Worm (Caenorhabditis elegans): ENCODE measurements around the gene nspc-16.

The nspc-16 gene

ce11 chrX:14523275-14523674 lies at the start of gene nspc-16:
nspc-16 (plus strand) TSS chrX:14523575.
- TF ChIP-seq let-607 (tag; optimal IDR thresholded peaks at IDR 0.05) (no peak), lin-40 (tag; optimal IDR thresholded peaks at IDR 0.05) (no peak), dpl-1 (GFP tag; optimal IDR thresholded peaks at IDR 0.05) (no peak), ztf-18 (tag; optimal IDR thresholded peaks at IDR 0.05) (no peak), dox-1 (GFP tag; IDR thresholded peaks at IDR 0.05) (no peak), him-1 (tag; optimal IDR thresholded peaks at IDR 0.05) (no peak), nhr-80 (tag; optimal IDR thresholded peaks at IDR 0.05) (no peak), F57A8.1 (GFP tag; optimal IDR thresholded peaks at IDR 0.05) (no peak), nhr-27 (tag; optimal IDR thresholded peaks at IDR 0.05) (no peak), T26A5.8 (tag; optimal IDR thresholded peaks at IDR 0.05) (no peak), lir-1 (GFP tag; conservative IDR thresholded peaks at IDR 0.05) (no peak), egl-44 (GFP tag; IDR thresholded peaks at IDR 0.05) (no peak), hsf-1 (GFP tag; IDR thresholded peaks at IDR 0.05) (no peak), bed-1 (GFP tag; IDR thresholded peaks at IDR 0.05) (no peak), Y53F4B.3 (GFP tag; IDR thresholded peaks at IDR 0.05) (no peak), gei-17 (GFP tag; optimal IDR thresholded peaks at IDR 0.05) (no peak), lsl-1 (GFP tag; optimal IDR thresholded peaks at IDR 0.05) (no peak), hmg-20 (GFP tag; IDR thresholded peaks at IDR 0.05) (no peak)

ce11 chrX:14473740-14474139 lies 49.6 kb upstream of the nspc-16 start, which contains the start of gene M163.5:
M163.5 (plus strand) TSS chrX:14474040.
- TF ChIP-seq snpc-4 (GFP tag; optimal IDR thresholded peaks at IDR 0.05): no peak
- no peak for TF ChIP-seq snpc-4 (tag; optimal IDR thresholded peaks at IDR 0.05)
- TF ChIP-seq T26A5.8 (tag; optimal IDR thresholded peaks at IDR 0.05): no peak
- no peak for TF ChIP-seq rpc-1 (optimal IDR thresholded peaks at IDR 0.05)
- TF ChIP-seq rpc-1 (tag; optimal IDR thresholded peaks at IDR 0.05): no peak
- TF ChIP-seq lin-26 (GFP tag; IDR thresholded peaks at IDR 0.05): no peak
- TF ChIP-seq ama-1 (optimal IDR thresholded peaks at IDR 0.05): no peak
- TF ChIP-seq ama-1 (GFP tag; optimal IDR thresholded peaks at IDR 0.05): no peak

- TF ChIP-seq ZK185.1 (tag; optimal IDR thresholded peaks at IDR 0.05; ENCODE audit: poor library complexity, severe bottlenecking) (peak; percentile 94), atf-7 (tag; optimal IDR thresholded peaks at IDR 0.05) (peak; percentile 51), F23B12.7 (tag; optimal IDR thresholded peaks at IDR 0.05; ENCODE audit: insufficient read depth) (no peak), snpc-1.1 (tag; optimal IDR thresholded peaks at IDR 0.05; ENCODE audit: insufficient read depth) (no peak), dox-1 (GFP tag; IDR thresholded peaks at IDR 0.05) (no peak; the same call in 1 of the 2 replicates), nhr-80 (tag; optimal IDR thresholded peaks at IDR 0.05) (peak; percentile 14), hrde-1 (tag; optimal IDR thresholded peaks at IDR 0.05; ENCODE audit: borderline replicate concordance) (no peak), nfyb-1 (GFP tag; IDR thresholded peaks at IDR 0.05) (peak; percentile 74), B0035.1 (tag; optimal IDR thresholded peaks at IDR 0.05) (no peak), ccch-3 (GFP tag; optimal IDR thresholded peaks at IDR 0.05) (no peak), rec-8 (tag; optimal IDR thresholded peaks at IDR 0.05) (peak in 1 of 2 experiments; percentile 22), cebp-2 (GFP tag; IDR thresholded peaks at IDR 0.05) (peak; percentile 69; the same call in 1 of the 2 replicates), lsl-1 (GFP tag; optimal IDR thresholded peaks at IDR 0.05) (no peak), rpc-1 (optimal IDR thresholded peaks at IDR 0.05) (peak; percentile 65), rpc-1 (tag; optimal IDR thresholded peaks at IDR 0.05) (peak; percentile 55), snpc-4 (GFP tag; optimal IDR thresholded peaks at IDR 0.05) (peak; percentile 89), snpc-4 (tag; optimal IDR thresholded peaks at IDR 0.05) (peak; percentile 97 to 100 (median 99)), D2030.7 (GFP tag; IDR thresholded peaks at IDR 0.05) (no peak), akir-1 (GFP tag; optimal IDR thresholded peaks at IDR 0.05) (no peak), B0019.2 (GFP tag; conservative IDR thresholded peaks at IDR 0.05) (no peak), attf-3 (GFP tag; conservative IDR thresholded peaks at IDR 0.05) (no peak), let-607 (tag; optimal IDR thresholded peaks at IDR 0.05) (peak; percentile 33 to 41), bed-2 (GFP tag; IDR thresholded peaks at IDR 0.05) (no peak), ekl-4 (GFP tag; IDR thresholded peaks at IDR 0.05) (peak; percentile 25; the same call in 1 of the 2 replicates), snpc-1.3 (tag; optimal IDR thresholded peaks at IDR 0.05; ENCODE audit: insufficient read depth) (peak; percentile 6), ztf-25 (GFP tag; IDR thresholded peaks at IDR 0.05) (no peak), let-526 (GFP tag; IDR thresholded peaks at IDR 0.05) (no peak)
Observed at ce11 chrX:14476625-14477257, 46.6 kb upstream of the nspc-16 start.

All from whole organism, young adult.